Fruit fly (Drosophila melanogaster) whole organism, embryonic: ENCODE measurements around the gene Parg.
A peak's percentile ranks its signal among the peaks of the same experiment; 100 is the strongest.

ENCODE experiments used
- Atf6 ChIP-seq: fragments of 200-800 bp; sonication (Bioruptor generic); IDR thresholded peaks from 2 replicates; pipeline ENCODE4 v1.3.6; 2022; ENCODE audit warnings: missing biosample characterization, missing genetic modification characterization
- BEAF-32 ChIP-seq: fragments of 200-800 bp; sonication (Bioruptor generic); optimal IDR thresholded peaks from 3 replicates; lab custom pipeline; 2017; ENCODE audit warnings: missing biosample characterization, missing genetic modification characterization, mild to moderate bottlenecking, moderate library complexity, missing genetic modification reagents
- Blimp-1 ChIP-seq: fragments of 200-800 bp; sonication (Bioruptor generic); optimal IDR thresholded peaks from 3 replicates; lab custom pipeline; 2018; ENCODE audit warnings: missing biosample characterization, missing genetic modification characterization, mild to moderate bottlenecking, moderate library complexity, missing genetic modification reagents
- Bteb2 ChIP-seq: fragments of 200-800 bp; sonication (Bioruptor generic); optimal IDR thresholded peaks from 2 replicates; lab custom pipeline; 2016; ENCODE audit warnings: missing biosample characterization, missing genetic modification characterization
- CG13424 ChIP-seq: fragments of 200-800 bp; sonication (Bioruptor generic); optimal IDR thresholded peaks from 2 replicates; lab custom pipeline; 2019; ENCODE audit warnings: missing biosample characterization, mild to moderate bottlenecking, missing genetic modification characterization, moderate library complexity
- CG13775 ChIP-seq: fragments of 200-800 bp; sonication (Bioruptor generic); optimal IDR thresholded peaks from 3 replicates; lab custom pipeline; 2017; ENCODE audit warnings: missing biosample characterization, mild to moderate bottlenecking, missing genetic modification characterization
- CG13894 ChIP-seq: fragments of 200-800 bp; sonication (Bioruptor generic); optimal IDR thresholded peaks from 3 replicates; lab custom pipeline; 2018; ENCODE audit warnings: missing biosample characterization, mild to moderate bottlenecking, missing genetic modification characterization, moderate library complexity
- CG15011 ChIP-seq: fragments of 200-800 bp; sonication (Bioruptor generic); optimal IDR thresholded peaks from 3 replicates; lab custom pipeline; 2018; ENCODE audit warnings: missing biosample characterization, mild to moderate bottlenecking, missing genetic modification characterization
- CG1647 ChIP-seq: fragments of 200-800 bp; sonication (Bioruptor generic); optimal IDR thresholded peaks from 3 replicates; lab custom pipeline; 2016; ENCODE audit warnings: missing biosample characterization, missing genetic modification characterization
- CG17361 ChIP-seq: fragments of 200-800 bp; sonication (Bioruptor generic); IDR thresholded peaks from 3 replicates; pipeline ENCODE4 v1.3.6; 2022; ENCODE audit warnings: missing biosample characterization, missing genetic modification characterization
- CG30431 ChIP-seq: fragments of 200-800 bp; sonication (Bioruptor generic); optimal IDR thresholded peaks from 2 replicates; lab custom pipeline; 2017; ENCODE audit warnings: missing biosample characterization, missing genetic modification characterization
- CG31224 ChIP-seq: fragments of 200-800 bp; sonication (Bioruptor generic); IDR thresholded peaks from 2 replicates; pipeline ENCODE4 v1.3.6; 2022; ENCODE audit warnings: missing biosample characterization, missing genetic modification characterization
- CG32532 ChIP-seq: fragments of 200-800 bp; sonication (Bioruptor generic); IDR thresholded peaks from 2 replicates; pipeline ENCODE4 v1.3.6; 2022; ENCODE audit warnings: missing biosample characterization, missing genetic modification characterization
- CG3407 ChIP-seq: fragments of 200-800 bp; sonication (Bioruptor generic); optimal IDR thresholded peaks from 2 replicates; lab custom pipeline; 2018; ENCODE audit warnings: missing biosample characterization, mild to moderate bottlenecking, missing genetic modification characterization
- CG5953 ChIP-seq: fragments of 200-800 bp; sonication (Bioruptor generic); IDR thresholded peaks from 2 replicates; pipeline ENCODE4 v1.3.6; 2022; ENCODE audit warnings: missing biosample characterization, missing genetic modification characterization
- CG6791 ChIP-seq: fragments of 200-800 bp; sonication (Bioruptor generic); IDR thresholded peaks from 3 replicates; pipeline ENCODE4 v1.3.6; 2022; ENCODE audit warnings: missing biosample characterization, missing genetic modification characterization; ENCODE audit not compliant: partially characterized antibody
- CG8089 ChIP-seq: fragments of 200-800 bp; sonication (Bioruptor generic); optimal IDR thresholded peaks from 3 replicates; lab custom pipeline; 2016; ENCODE audit warnings: missing biosample characterization, missing genetic modification characterization
- CG9609 ChIP-seq: fragments of 200-800 bp; sonication (Bioruptor generic); optimal IDR thresholded peaks from 3 replicates; lab custom pipeline; 2016; ENCODE audit warnings: missing biosample characterization, missing genetic modification characterization
- Deaf1 ChIP-seq: fragments of 200-800 bp; optimal IDR thresholded peaks from 3 replicates; lab custom pipeline; 2019; ENCODE audit warnings: missing biosample characterization, mild to moderate bottlenecking, missing genetic modification characterization, moderate library complexity
- Dip3 ChIP-seq: fragments of 200-800 bp; sonication (Bioruptor generic); optimal IDR thresholded peaks from 3 replicates; lab custom pipeline; 2016; ENCODE audit warnings: missing biosample characterization, missing genetic modification characterization
- Dll ChIP-seq: fragments of 200-800 bp; sonication (Bioruptor generic); IDR thresholded peaks from 4 replicates; pipeline ENCODE4 v1.3.6; 2022; ENCODE audit warnings: missing biosample characterization, missing genetic modification characterization; ENCODE audit not compliant: partially characterized antibody
- Doc2 ChIP-seq: fragments of 200-800 bp; sonication (Bioruptor generic); IDR thresholded peaks from 2 replicates; pipeline ENCODE4 v1.3.6; 2022; ENCODE audit warnings: missing biosample characterization, missing genetic modification characterization
- Doc3 ChIP-seq: fragments of 200-800 bp; sonication (Bioruptor generic); IDR thresholded peaks from 3 replicates; pipeline ENCODE4 v1.3.6; 2022; ENCODE audit warnings: missing biosample characterization, missing genetic modification characterization; ENCODE audit not compliant: partially characterized antibody
- H15 ChIP-seq: fragments of 200-800 bp; sonication (Bioruptor generic); IDR thresholded peaks from 3 replicates; pipeline ENCODE4 v1.3.6; 2022; ENCODE audit warnings: missing biosample characterization, missing genetic modification characterization
- MTF-1 ChIP-seq: fragments of 200-800 bp; sonication (Bioruptor generic); optimal IDR thresholded peaks from 2 replicates; lab custom pipeline; 2018; ENCODE audit warnings: missing biosample characterization, mild to moderate bottlenecking, missing genetic modification characterization, borderline replicate concordance
- Neu2 ChIP-seq: fragments of 200-800 bp; sonication (Bioruptor generic); optimal IDR thresholded peaks from 3 replicates; lab custom pipeline; 2016; ENCODE audit warnings: missing biosample characterization, missing genetic modification characterization, borderline replicate concordance
- Nf-YC ChIP-seq: fragments of 200-800 bp; optimal IDR thresholded peaks from 3 replicates; lab custom pipeline; 2019; ENCODE audit warnings: missing biosample characterization, mild to moderate bottlenecking, missing genetic modification characterization, moderate library complexity
- PHDP ChIP-seq: fragments of 200-800 bp; sonication (Bioruptor generic); optimal IDR thresholded peaks from 3 replicates; lab custom pipeline; 2018; ENCODE audit warnings: missing biosample characterization, mild to moderate bottlenecking, missing genetic modification characterization, moderate library complexity
- Ssrp ChIP-seq: fragments of 200-800 bp; sonication (Bioruptor generic); optimal IDR thresholded peaks from 2 replicates; lab custom pipeline; 2018; ENCODE audit warnings: missing biosample characterization, mild to moderate bottlenecking, missing genetic modification characterization, moderate library complexity
- Taf1 ChIP-seq: fragments of 200-800 bp; sonication (Bioruptor generic); IDR thresholded peaks from 2 replicates; pipeline ENCODE4 v1.3.6; 2022; ENCODE audit warnings: missing biosample characterization, missing genetic modification characterization
- Tbp ChIP-seq: fragments of >200 bp; optimal IDR thresholded peaks from 2 replicates; lab custom pipeline; 2018; ENCODE audit warnings: missing biosample characterization, missing genetic modification characterization
- bigmax ChIP-seq: fragments of 200-800 bp; sonication (Bioruptor generic); optimal IDR thresholded peaks from 2 replicates; lab custom pipeline; 2018; ENCODE audit warnings: missing biosample characterization, mild to moderate bottlenecking, missing genetic modification characterization
- btn ChIP-seq: fragments of 200-800 bp; sonication (Bioruptor generic); optimal IDR thresholded peaks from 2 replicates; lab custom pipeline; 2016; ENCODE audit warnings: missing biosample characterization, missing genetic modification characterization
- cato ChIP-seq: fragments of 200-800 bp; sonication (Bioruptor generic); optimal IDR thresholded peaks from 2 replicates; lab custom pipeline; 2016; ENCODE audit warnings: missing biosample characterization, missing genetic modification characterization, borderline replicate concordance
- ci ChIP-seq: fragments of 200-800 bp; sonication (Bioruptor generic); IDR thresholded peaks from 3 replicates; pipeline ENCODE4 v1.3.6; 2022; ENCODE audit warnings: missing biosample characterization, missing genetic modification characterization
- danr ChIP-seq: fragments of 200-800 bp; sonication (Bioruptor generic); IDR thresholded peaks from 2 replicates; pipeline ENCODE4 v1.3.6; 2022; ENCODE audit warnings: missing biosample characterization, missing genetic modification characterization
- eyg ChIP-seq: fragments of 200-800 bp; sonication (Bioruptor generic); optimal IDR thresholded peaks from 3 replicates; lab custom pipeline; 2016; ENCODE audit warnings: missing biosample characterization, missing genetic modification characterization
- gcm ChIP-seq: fragments of 200-800 bp; sonication (Bioruptor generic); optimal IDR thresholded peaks from 2 replicates; lab custom pipeline; 2019; ENCODE audit warnings: missing biosample characterization, mild to moderate bottlenecking, missing genetic modification characterization, moderate library complexity
- inv ChIP-seq: fragments of 200-800 bp; sonication (Bioruptor generic); IDR thresholded peaks from 2 replicates; pipeline ENCODE4 v1.3.6; 2022; ENCODE audit warnings: missing biosample characterization, missing genetic modification characterization; ENCODE audit not compliant: partially characterized antibody
- kah ChIP-seq: fragments of 200-800 bp; sonication (Bioruptor generic); optimal IDR thresholded peaks from 2 replicates; lab custom pipeline; 2018; ENCODE audit warnings: missing biosample characterization, mild to moderate bottlenecking, missing genetic modification characterization
- ken ChIP-seq: fragments of 200-800 bp; sonication (Bioruptor generic); IDR thresholded peaks from 3 replicates; pipeline ENCODE4 v1.3.6; 2022; ENCODE audit warnings: missing biosample characterization, missing genetic modification characterization
- lab ChIP-seq: fragments of 200-800 bp; sonication (Bioruptor generic); optimal IDR thresholded peaks from 3 replicates; lab custom pipeline; 2017; ENCODE audit warnings: missing biosample characterization, missing genetic modification characterization, mild to moderate bottlenecking, moderate library complexity, missing genetic modification reagents
- nom ChIP-seq: fragments of 200-800 bp; sonication (Bioruptor generic); optimal IDR thresholded peaks from 2 replicates; lab custom pipeline; 2017; ENCODE audit warnings: missing biosample characterization, missing genetic modification characterization, mild to moderate bottlenecking, moderate library complexity, missing genetic modification reagents
- onecut ChIP-seq: fragments of 200-800 bp; sonication (Bioruptor generic); IDR thresholded peaks from 2 replicates; pipeline ENCODE4 v1.3.6; 2022; ENCODE audit warnings: missing biosample characterization, missing genetic modification characterization
- sc ChIP-seq, 3 experiments: fragments of >200 bp in 2 of 3; fragments of 200-800 bp in 1 of 3; sonication (Bioruptor generic) in 1 of 3; optimal IDR thresholded peaks; 2 replicates in 2 of 3; 3 replicates in 1 of 3; lab custom pipeline; 2017; ENCODE audit warnings: mild to moderate bottlenecking in 1 of 3, missing biosample characterization in 1 of 3, missing genetic modification characterization in 1 of 3, missing genetic modification reagents in 1 of 3
- sima ChIP-seq: fragments of 200-800 bp; sonication (Bioruptor generic); optimal IDR thresholded peaks from 2 replicates; lab custom pipeline; 2016; ENCODE audit warnings: missing biosample characterization, missing genetic modification characterization
- sna ChIP-seq: fragments of 200-800 bp; sonication (Bioruptor generic); IDR thresholded peaks from 2 replicates; pipeline ENCODE4 v1.3.6; 2022; ENCODE audit warnings: missing biosample characterization, missing genetic modification characterization; ENCODE audit not compliant: partially characterized antibody
- twi ChIP-seq: fragments of 200-800 bp; optimal IDR thresholded peaks from 2 replicates; lab custom pipeline; 2019; ENCODE audit warnings: missing biosample characterization, mild to moderate bottlenecking, missing genetic modification characterization, moderate library complexity

Parg gene

DNA sequence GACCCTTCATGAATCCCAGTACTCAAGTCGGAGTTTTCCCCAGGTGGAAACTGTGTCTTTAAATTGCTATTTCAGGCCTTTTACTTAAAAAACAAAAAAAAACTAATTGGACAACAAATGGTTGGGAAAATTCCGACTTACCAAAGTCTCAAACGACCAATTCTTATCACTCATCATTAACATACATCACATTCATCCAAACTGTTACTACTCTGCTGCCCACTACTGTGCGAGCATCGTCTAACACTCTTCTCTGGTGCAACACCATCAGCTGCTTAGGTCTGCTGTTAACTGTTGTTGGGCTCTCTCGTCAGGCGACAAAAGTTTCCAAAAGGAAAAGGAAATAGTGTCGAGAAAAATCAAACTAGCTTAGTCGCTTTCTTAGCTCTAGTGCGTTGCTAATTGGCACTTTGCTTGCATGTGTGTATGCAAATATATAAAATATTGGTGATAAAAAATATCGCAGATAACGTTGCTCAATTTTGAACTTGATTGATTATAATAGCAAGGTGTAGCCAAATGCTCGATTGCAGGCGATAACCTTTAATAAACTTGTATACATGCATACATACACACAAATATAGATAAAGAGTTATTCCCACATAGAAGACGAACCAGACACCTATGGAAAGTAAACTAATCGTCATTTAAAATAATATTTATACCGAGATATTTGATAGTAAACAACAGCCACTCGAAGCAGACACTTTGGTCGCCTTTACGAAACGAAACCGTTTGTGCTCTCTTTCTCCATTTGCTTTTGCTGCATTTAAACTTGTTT, 22.9 kb upstream of the Parg start (continued):
- TF ChIP-seq sna, result no peak
- TF ChIP-seq CG1647, result no peak
- TF ChIP-seq nom (GFP tag; lab: Kevin White, UChicago), result no peak
- TF ChIP-seq gcm (GFP tag; lab: Kevin White, UChicago), result peak; percentile 43
- TF ChIP-seq CG31224 (GFP tag; lab: Robert Waterston, UW), result no peak
- TF ChIP-seq bigmax (GFP tag; lab: Kevin White, UChicago), result no peak
- TF ChIP-seq CG15011 (GFP tag; lab: Kevin White, UChicago), result peak; percentile 33
- TF ChIP-seq CG13424 (tag; lab: Kevin White, UChicago), result peak; percentile 67
- TF ChIP-seq BEAF-32 (GFP tag; lab: Kevin White, UChicago), result no peak
- TF ChIP-seq ci (GFP tag; lab: Robert Waterston, UW), result peak; percentile 41; the same call in 1 of the 3 replicates
- TF ChIP-seq CG5953 (GFP tag; lab: Robert Waterston, UW), result no peak
- no peak for TF ChIP-seq Taf1 (GFP tag; lab: Robert Waterston, UW)
- peak; percentile 28 for TF ChIP-seq CG3407 (GFP tag; lab: Kevin White, UChicago)
- peak; percentile 44 for TF ChIP-seq CG13775 (GFP tag; lab: Kevin White, UChicago)
- no peak for TF ChIP-seq CG32532 (GFP tag; lab: Robert Waterston, UW)
- no peak for TF ChIP-seq Dip3
- TF ChIP-seq Blimp-1 (GFP tag; lab: Kevin White, UChicago), result peak; percentile 44
- peak; percentile 22 for TF ChIP-seq PHDP (tag; lab: Kevin White, UChicago)
- TF ChIP-seq CG6791 (GFP tag; lab: Robert Waterston, UW), result no peak
- peak; percentile 1 for TF ChIP-seq CG8089 (GFP tag; lab: Kevin White, UChicago)
- no peak for TF ChIP-seq Doc3 (GFP tag; lab: Robert Waterston, UW)
- no peak for TF ChIP-seq inv (GFP tag; lab: Robert Waterston, UW)
- peak; percentile 84 for TF ChIP-seq CG17361
- TF ChIP-seq cato, result peak; percentile 41
- peak; percentile 14 for TF ChIP-seq btn
- peak; percentile 4 for TF ChIP-seq CG30431
- no peak for TF ChIP-seq Neu2
- TF ChIP-seq kah (GFP tag; lab: Kevin White, UChicago), result peak; percentile 25
- TF ChIP-seq Doc2 (GFP tag; lab: Robert Waterston, UW), result no peak
- TF ChIP-seq MTF-1, result no peak
- TF ChIP-seq eyg, result no peak
- TF ChIP-seq Tbp (GFP tag; lab: Kevin White, UChicago), result no peak
- no peak for TF ChIP-seq Dll
- TF ChIP-seq Bteb2, result no peak
- no peak for TF ChIP-seq danr
- peak; percentile 43 for TF ChIP-seq twi (tag; lab: Kevin White, UChicago)
- no peak for TF ChIP-seq CG13894 (tag; lab: Kevin White, UChicago)
- TF ChIP-seq lab (GFP tag; lab: Kevin White, UChicago), result peak; percentile 46
- no peak for TF ChIP-seq sima (GFP tag; lab: Kevin White, UChicago)
- no peak for TF ChIP-seq H15 (GFP tag; lab: Robert Waterston, UW)
- peak; percentile 13; the same call in 1 of the 2 replicates for TF ChIP-seq onecut (GFP tag; lab: Robert Waterston, UW)
- 0 out of 3 replicates have a peak, but pooled peaks have one; percentile 53 for TF ChIP-seq ken (GFP tag; lab: Robert Waterston, UW)
- no peak for TF ChIP-seq sc (optimal IDR thresholded peaks at IDR 0.05; lab: Kevin White, UChicago)
- TF ChIP-seq sc (GFP tag; optimal IDR thresholded peaks at IDR 0.05; lab: Kevin White, UChicago), result peak; percentile 66
- TF ChIP-seq CG9609 (GFP tag; lab: Kevin White, UChicago), result peak; percentile 17
- TF ChIP-seq Ssrp (tag; lab: Kevin White, UChicago), result peak; percentile 75
- TF ChIP-seq Atf6 (GFP tag; lab: Robert Waterston, UW), result no peak
- peak; percentile 26 for TF ChIP-seq Nf-YC
- peak; percentile 2 for TF ChIP-seq Deaf1
